Fruit fly (Drosophila melanogaster) whole organism, embryonic: ENCODE measurements around the gene sau.

Experiments used
- Asciz ChIP-seq: fragments of 200-800 bp; sonication (Bioruptor generic); optimal IDR thresholded peaks from 2 replicates; lab custom pipeline; 2017; ENCODE audit warnings: missing biosample characterization, mild to moderate bottlenecking, missing genetic modification characterization, missing genetic modification reagents
- Blimp-1 ChIP-seq: fragments of 200-800 bp; sonication (Bioruptor generic); optimal IDR thresholded peaks from 3 replicates; lab custom pipeline; 2018; ENCODE audit warnings: missing biosample characterization, missing genetic modification characterization, mild to moderate bottlenecking, moderate library complexity, missing genetic modification reagents
- CG10366 ChIP-seq: fragments of 200-800 bp; sonication (Bioruptor generic); IDR thresholded peaks from 2 replicates; pipeline ENCODE4 v1.3.6; 2022; ENCODE audit warnings: missing biosample characterization, missing genetic modification characterization
- CG11085 ChIP-seq: fragments of 200-800 bp; sonication (Bioruptor generic); IDR thresholded peaks from 2 replicates; pipeline ENCODE4 v1.3.6; 2022; ENCODE audit warnings: missing biosample characterization, missing genetic modification characterization
- CG11398 ChIP-seq: fragments of 200-800 bp; sonication (Bioruptor generic); optimal IDR thresholded peaks from 2 replicates; lab custom pipeline; 2016; ENCODE audit warnings: missing biosample characterization, missing genetic modification characterization
- CG11723 ChIP-seq: fragments of 200-800 bp; sonication (Bioruptor generic); optimal IDR thresholded peaks from 2 replicates; lab custom pipeline; 2017; ENCODE audit warnings: missing biosample characterization, mild to moderate bottlenecking, missing genetic modification characterization
- CG14014 ChIP-seq: fragments of 200-800 bp; sonication (Bioruptor generic); IDR thresholded peaks from 2 replicates; pipeline ENCODE4 v1.3.6; 2022; ENCODE audit warnings: missing biosample characterization, missing genetic modification characterization
- CG17385 ChIP-seq: fragments of 200-800 bp; sonication (Bioruptor generic); optimal IDR thresholded peaks from 3 replicates; lab custom pipeline; 2018; ENCODE audit warnings: missing biosample characterization, mild to moderate bottlenecking, missing genetic modification characterization
- CG17568 ChIP-seq: fragments of 200-800 bp; sonication (Bioruptor generic); optimal IDR thresholded peaks from 2 replicates; lab custom pipeline; 2018; ENCODE audit warnings: missing biosample characterization, mild to moderate bottlenecking, missing genetic modification characterization, moderate library complexity
- CG17802 ChIP-seq: fragments of 200-800 bp; sonication (Bioruptor generic); optimal IDR thresholded peaks from 2 replicates; lab custom pipeline; 2018; ENCODE audit warnings: missing biosample characterization, mild to moderate bottlenecking, missing genetic modification characterization, moderate library complexity
- CG17912 ChIP-seq: fragments of 200-800 bp; sonication (Bioruptor generic); optimal IDR thresholded peaks from 2 replicates; lab custom pipeline; 2018; ENCODE audit warnings: missing biosample characterization, mild to moderate bottlenecking, missing genetic modification characterization
- CG18011 ChIP-seq: fragments of 200-800 bp; sonication (Bioruptor generic); optimal IDR thresholded peaks from 2 replicates; lab custom pipeline; 2017; ENCODE audit warnings: missing biosample characterization, missing genetic modification characterization, mild to moderate bottlenecking, moderate library complexity, missing genotype
- CG18262 ChIP-seq: fragments of 200-800 bp; optimal IDR thresholded peaks from 3 replicates; lab custom pipeline; 2019; ENCODE audit warnings: missing biosample characterization, mild to moderate bottlenecking, missing genetic modification characterization, moderate library complexity
- CG2202 ChIP-seq: fragments of 200-800 bp; sonication (Bioruptor generic); optimal IDR thresholded peaks from 2 replicates; lab custom pipeline; 2018; ENCODE audit warnings: missing biosample characterization, mild to moderate bottlenecking, missing genetic modification characterization
- CG3163 ChIP-seq: fragments of 200-800 bp; sonication (Bioruptor generic); optimal IDR thresholded peaks from 3 replicates; lab custom pipeline; 2016; ENCODE audit warnings: missing biosample characterization, missing genetic modification characterization
- CG33213 ChIP-seq: fragments of 200-800 bp; sonication (Bioruptor generic); optimal IDR thresholded peaks from 3 replicates; lab custom pipeline; 2016; ENCODE audit warnings: missing biosample characterization, missing genetic modification characterization
- CG3407 ChIP-seq: fragments of 200-800 bp; sonication (Bioruptor generic); optimal IDR thresholded peaks from 2 replicates; lab custom pipeline; 2018; ENCODE audit warnings: missing biosample characterization, mild to moderate bottlenecking, missing genetic modification characterization
- CG34376 ChIP-seq: fragments of 200-800 bp; sonication (Bioruptor generic); optimal IDR thresholded peaks from 2 replicates; lab custom pipeline; 2018; ENCODE audit warnings: missing biosample characterization, mild to moderate bottlenecking, missing genetic modification characterization
- CG4282 ChIP-seq: fragments of 200-800 bp; sonication (Bioruptor generic); optimal IDR thresholded peaks from 2 replicates; lab custom pipeline; 2016; ENCODE audit warnings: missing biosample characterization, missing genetic modification characterization
- CG7271 ChIP-seq: fragments of 200-800 bp; sonication (Bioruptor generic); optimal IDR thresholded peaks from 2 replicates; lab custom pipeline; 2018; ENCODE audit warnings: missing biosample characterization, mild to moderate bottlenecking, missing genetic modification characterization, moderate library complexity
- CG7786 ChIP-seq: fragments of 200-800 bp; sonication (Bioruptor generic); optimal IDR thresholded peaks from 2 replicates; lab custom pipeline; 2016; ENCODE audit warnings: missing biosample characterization, missing genetic modification characterization
- CG8944 ChIP-seq: fragments of 200-800 bp; sonication (Bioruptor generic); optimal IDR thresholded peaks from 3 replicates; lab custom pipeline; 2016; ENCODE audit warnings: missing biosample characterization, missing genetic modification characterization
- CTCF ChIP-seq: fragments of 200-800 bp; sonication (Bioruptor generic); optimal IDR thresholded peaks from 2 replicates; lab custom pipeline; 2017; ENCODE audit warnings: missing biosample characterization, mild to moderate bottlenecking, missing genetic modification characterization, moderate library complexity
- Dad ChIP-seq: fragments of 200-800 bp; sonication (Bioruptor generic); optimal IDR thresholded peaks from 3 replicates; lab custom pipeline; 2016; ENCODE audit warnings: missing biosample characterization, missing genetic modification characterization
- Doc2 ChIP-seq: fragments of 200-800 bp; sonication (Bioruptor generic); IDR thresholded peaks from 2 replicates; pipeline ENCODE4 v1.3.6; 2022; ENCODE audit warnings: missing biosample characterization, missing genetic modification characterization
- Dref ChIP-seq: fragments of 200-800 bp; sonication (Bioruptor generic); IDR thresholded peaks from 2 replicates; pipeline ENCODE4 v1.3.6; 2022; ENCODE audit warnings: missing biosample characterization, missing genetic modification characterization
- Eip74EF ChIP-seq, 2 experiments: fragments of 200-800 bp in 1 of 2; fragments of >200 bp in 1 of 2; sonication (Bioruptor generic) in 1 of 2; optimal IDR thresholded peaks; 2 replicates each; lab custom pipeline; 2017 to 2019; ENCODE audit warnings: missing biosample characterization in 2 of 2, missing genetic modification characterization in 2 of 2, mild to moderate bottlenecking in 1 of 2, moderate library complexity in 1 of 2
- Gsc ChIP-seq: fragments of 200-800 bp; sonication (Bioruptor generic); IDR thresholded peaks from 2 replicates; pipeline ENCODE4 v1.3.6; 2022; ENCODE audit warnings: missing biosample characterization, missing genetic modification characterization
- Med ChIP-seq: fragments of 200-800 bp; sonication (Bioruptor generic); peaks from one replicate; lab custom pipeline; 2016; ENCODE audit warnings: missing biosample characterization, missing genetic modification characterization, mild to moderate bottlenecking, inconsistent platforms, moderate library complexity
- Meics ChIP-seq: fragments of 200-800 bp; sonication (Bioruptor generic); optimal IDR thresholded peaks from 2 replicates; lab custom pipeline; 2017; ENCODE audit warnings: missing biosample characterization, mild to moderate bottlenecking, missing genetic modification characterization
- Side ChIP-seq: fragments of 200-800 bp; sonication (Bioruptor generic); optimal IDR thresholded peaks from 2 replicates; lab custom pipeline; 2016; ENCODE audit warnings: missing biosample characterization, missing genetic modification characterization
- Sry-δ ChIP-seq: fragments of 200-800 bp; sonication (Bioruptor generic); optimal IDR thresholded peaks from 2 replicates; lab custom pipeline; 2016; ENCODE audit warnings: missing biosample characterization, missing genetic modification characterization
- br ChIP-seq: fragments of >200 bp; optimal IDR thresholded peaks from 2 replicates; lab custom pipeline; 2017
- btn ChIP-seq: fragments of 200-800 bp; sonication (Bioruptor generic); optimal IDR thresholded peaks from 2 replicates; lab custom pipeline; 2016; ENCODE audit warnings: missing biosample characterization, missing genetic modification characterization
- cg ChIP-seq: fragments of 200-800 bp; sonication (Bioruptor generic); optimal IDR thresholded peaks from 3 replicates; lab custom pipeline; 2019; ENCODE audit warnings: missing biosample characterization, mild to moderate bottlenecking, missing genetic modification characterization, moderate library complexity
- chinmo ChIP-seq: fragments of 200-800 bp; sonication (Bioruptor generic); IDR thresholded peaks from 4 replicates; pipeline ENCODE4 v1.3.6; 2022; ENCODE audit warnings: missing biosample characterization, missing genetic modification characterization; ENCODE audit not compliant: partially characterized antibody
- chm ChIP-seq: fragments of 200-800 bp; sonication (Bioruptor generic); IDR thresholded peaks from 2 replicates; pipeline ENCODE4 v1.3.6; 2022; ENCODE audit warnings: missing biosample characterization, missing genetic modification characterization
- ci ChIP-seq: fragments of 200-800 bp; sonication (Bioruptor generic); IDR thresholded peaks from 3 replicates; pipeline ENCODE4 v1.3.6; 2022; ENCODE audit warnings: missing biosample characterization, missing genetic modification characterization
- dmrt11E ChIP-seq: fragments of 200-800 bp; sonication (Bioruptor generic); optimal IDR thresholded peaks from 3 replicates; lab custom pipeline; 2018; ENCODE audit warnings: missing biosample characterization, mild to moderate bottlenecking, missing genetic modification characterization, moderate library complexity
- en ChIP-seq: fragments of 200-800 bp; sonication (Bioruptor generic); optimal IDR thresholded peaks from 2 replicates; lab custom pipeline; 2016; ENCODE audit warnings: missing biosample characterization, missing genetic modification characterization
- gce ChIP-seq: fragments of 200-800 bp; sonication (Bioruptor generic); IDR thresholded peaks from 3 replicates; pipeline ENCODE4 v1.3.6; 2022; ENCODE audit warnings: missing biosample characterization, missing genetic modification characterization
- grau ChIP-seq: fragments of 200-800 bp; optimal IDR thresholded peaks from 3 replicates; lab custom pipeline; 2019; ENCODE audit warnings: missing biosample characterization, mild to moderate bottlenecking, missing genetic modification characterization, moderate library complexity
- odd ChIP-seq: fragments of 200-800 bp; sonication (Bioruptor generic); optimal IDR thresholded peaks from 2 replicates; lab custom pipeline; 2017; ENCODE audit warnings: missing biosample characterization, mild to moderate bottlenecking, missing genetic modification characterization
- pfk ChIP-seq: fragments of 200-800 bp; sonication (Bioruptor generic); optimal IDR thresholded peaks from 2 replicates; lab custom pipeline; 2018; ENCODE audit warnings: missing biosample characterization, mild to moderate bottlenecking, missing genetic modification characterization, moderate library complexity
- pros ChIP-seq: fragments of 200-800 bp; sonication (Bioruptor generic); optimal IDR thresholded peaks from 3 replicates; lab custom pipeline; 2019; ENCODE audit warnings: missing biosample characterization, mild to moderate bottlenecking, missing genetic modification characterization, moderate library complexity
- salm ChIP-seq: fragments of 200-800 bp; sonication (Bioruptor generic); optimal IDR thresholded peaks from 2 replicates; lab custom pipeline; 2018; ENCODE audit warnings: missing biosample characterization, mild to moderate bottlenecking, missing genetic modification characterization
- sc ChIP-seq, 3 experiments: fragments of >200 bp in 2 of 3; fragments of 200-800 bp in 1 of 3; sonication (Bioruptor generic) in 1 of 3; optimal IDR thresholded peaks; 2 replicates in 2 of 3; 3 replicates in 1 of 3; lab custom pipeline; 2017; ENCODE audit warnings: mild to moderate bottlenecking in 1 of 3, missing biosample characterization in 1 of 3, missing genetic modification characterization in 1 of 3, missing genetic modification reagents in 1 of 3
- scrt ChIP-seq: fragments of 200-800 bp; sonication (Bioruptor generic); optimal IDR thresholded peaks from 2 replicates; lab custom pipeline; 2018; ENCODE audit warnings: missing biosample characterization, mild to moderate bottlenecking, missing genetic modification characterization, moderate library complexity
- sens-2 ChIP-seq: fragments of 200-800 bp; sonication (Bioruptor generic); IDR thresholded peaks from 2 replicates; pipeline ENCODE4 v1.3.6; 2022; ENCODE audit warnings: missing biosample characterization, missing genetic modification characterization
- sna ChIP-seq: fragments of 200-800 bp; sonication (Bioruptor generic); IDR thresholded peaks from 2 replicates; pipeline ENCODE4 v1.3.6; 2022; ENCODE audit warnings: missing biosample characterization, missing genetic modification characterization; ENCODE audit not compliant: partially characterized antibody
- sr ChIP-seq: fragments of 200-800 bp; sonication (Bioruptor generic); IDR thresholded peaks from 3 replicates; pipeline ENCODE4 v1.3.6; 2022; ENCODE audit warnings: missing biosample characterization, missing genetic modification characterization

The sau gene

dm6 chr2L:2189100-2189499 is 37.0 kb upstream of the sau start (continued):
- TF ChIP-seq pfk (GFP tag; lab: Kevin White, UChicago) = no peak
- no peak for TF ChIP-seq Doc2 (GFP tag; lab: Robert Waterston, UW)
- TF ChIP-seq sc (optimal IDR thresholded peaks at IDR 0.05; lab: Kevin White, UChicago) = no peak
- TF ChIP-seq sc (GFP tag; optimal IDR thresholded peaks at IDR 0.05; lab: Kevin White, UChicago) = peak; percentile 72
- TF ChIP-seq btn = peak; percentile 67
- TF ChIP-seq scrt (GFP tag; lab: Kevin White, UChicago) = peak; percentile 23
- TF ChIP-seq salm = no peak
- TF ChIP-seq Eip74EF (GFP tag; optimal IDR thresholded peaks at IDR 0.05; lab: Kevin White, UChicago) = peak in 1 of 2 experiments; percentile 25
- TF ChIP-seq CG17385 = peak; percentile 17
- no peak for TF ChIP-seq CG17912 (GFP tag; lab: Kevin White, UChicago)
- no peak for TF ChIP-seq pros (GFP tag; lab: Kevin White, UChicago)
- peak; percentile 15 for TF ChIP-seq Sry-δ (GFP tag; lab: Kevin White, UChicago)
- TF ChIP-seq CG34376 (GFP tag; lab: Kevin White, UChicago) = no peak
- TF ChIP-seq CG7786 (GFP tag; lab: Kevin White, UChicago) = peak; percentile 20
- TF ChIP-seq CG14014 (GFP tag; lab: Robert Waterston, UW) = no peak
- TF ChIP-seq CG3163 = peak; percentile 4
- peak; percentile 47 for TF ChIP-seq CG11398
- TF ChIP-seq CG17568 (GFP tag; lab: Kevin White, UChicago) = peak; percentile 14
- no peak for TF ChIP-seq gce
- no peak for TF ChIP-seq Meics (GFP tag; lab: Kevin White, UChicago)
- TF ChIP-seq Dref = no peak
- peak; percentile 37 for TF ChIP-seq odd (GFP tag; lab: Kevin White, UChicago)
- TF ChIP-seq br (lab: Kevin White, UChicago) = no peak
- no peak for TF ChIP-seq CTCF (GFP tag; lab: Kevin White, UChicago)
- peak; percentile 92 for TF ChIP-seq Med (GFP tag; lab: Kevin White, UChicago)
- TF ChIP-seq CG33213 (GFP tag; lab: Kevin White, UChicago) = peak; percentile 66
- TF ChIP-seq ci (GFP tag; lab: Robert Waterston, UW) = peak; percentile 77
- TF ChIP-seq sens-2 (GFP tag; lab: Robert Waterston, UW) = peak; percentile 70
- TF ChIP-seq CG8944 (GFP tag; lab: Kevin White, UChicago) = peak; percentile 77
- TF ChIP-seq CG7271 = no peak
- TF ChIP-seq sr (GFP tag; lab: Robert Waterston, UW) = no peak
- TF ChIP-seq Gsc (GFP tag; lab: Robert Waterston, UW) = no peak
- no peak for TF ChIP-seq chinmo (GFP tag; lab: Robert Waterston, UW)
- 0 out of 2 replicates have a peak, but pooled peaks have one; percentile 8 for TF ChIP-seq CG11085 (GFP tag; lab: Robert Waterston, UW)
- peak; percentile 37; the same call in 1 of the 2 replicates for TF ChIP-seq CG10366 (GFP tag; lab: Robert Waterston, UW)
- peak; percentile 46 for TF ChIP-seq en (GFP tag; lab: Kevin White, UChicago)
- TF ChIP-seq CG4282 (GFP tag; lab: Kevin White, UChicago) = peak; percentile 31
- TF ChIP-seq CG11723 (GFP tag; lab: Kevin White, UChicago) = peak; percentile 26
- TF ChIP-seq sna = no peak
- peak; percentile 88 for TF ChIP-seq CG2202 (tag; lab: Kevin White, UChicago)
- peak; percentile 14 for TF ChIP-seq Asciz (GFP tag; lab: Kevin White, UChicago)
- peak; percentile 39 for TF ChIP-seq Dad (GFP tag; lab: Kevin White, UChicago)
- TF ChIP-seq Side (GFP tag; lab: Kevin White, UChicago) = peak; percentile 67
- peak; percentile 58 for TF ChIP-seq CG17802 (tag; lab: Kevin White, UChicago)
- TF ChIP-seq cg (GFP tag; lab: Kevin White, UChicago) = no peak
- peak; percentile 93 for TF ChIP-seq dmrt11E (tag; lab: Kevin White, UChicago)
- TF ChIP-seq CG18011 = no peak
- peak; percentile 87 for TF ChIP-seq Blimp-1 (GFP tag; lab: Kevin White, UChicago)
- peak; percentile 76 for TF ChIP-seq CG3407 (GFP tag; lab: Kevin White, UChicago)
- peak; percentile 53 for TF ChIP-seq grau
- peak; percentile 83; the same call in 1 of the 2 replicates for TF ChIP-seq chm (GFP tag; lab: Robert Waterston, UW)
- TF ChIP-seq CG18262 (tag; lab: Kevin White, UChicago) = peak; percentile 90
